Worm (Caenorhabditis elegans) whole organism, L4 larva: ENCODE results near the gene cup-15.

ENCODE experiments used
- R02D3.7 ChIP-seq: fragments of 150-350 bp; sonication (generic microtip); optimal IDR thresholded peaks from 3 replicates; lab custom pipeline; 2014; ENCODE audit warnings: missing biosample characterization, missing genetic modification characterization
- ZK337.2 ChIP-seq: fragments of 200-800 bp; sonication (Bioruptor generic); IDR thresholded peaks from 2 replicates; pipeline ENCODE4 v1.3.6; 2022; ENCODE audit warnings: missing genetic modification reagents, missing genetic modification characterization, missing compliant biosample characterization
- ama-1 ChIP-seq: fragments of 150-350 bp; optimal IDR thresholded peaks from 2 replicates; lab custom pipeline; 2014; ENCODE audit warnings: inconsistent platforms, mixed read lengths
- ceh-82 ChIP-seq: sonication (generic microtip); optimal IDR thresholded peaks from 2 replicates; lab custom pipeline; 2017; ENCODE audit warnings: missing biosample characterization, missing genetic modification characterization
- fos-1 ChIP-seq: fragments of 150-350 bp; optimal IDR thresholded peaks from 2 replicates; lab custom pipeline; 2014; ENCODE audit warnings: missing biosample characterization, missing genetic modification characterization

DNA sequence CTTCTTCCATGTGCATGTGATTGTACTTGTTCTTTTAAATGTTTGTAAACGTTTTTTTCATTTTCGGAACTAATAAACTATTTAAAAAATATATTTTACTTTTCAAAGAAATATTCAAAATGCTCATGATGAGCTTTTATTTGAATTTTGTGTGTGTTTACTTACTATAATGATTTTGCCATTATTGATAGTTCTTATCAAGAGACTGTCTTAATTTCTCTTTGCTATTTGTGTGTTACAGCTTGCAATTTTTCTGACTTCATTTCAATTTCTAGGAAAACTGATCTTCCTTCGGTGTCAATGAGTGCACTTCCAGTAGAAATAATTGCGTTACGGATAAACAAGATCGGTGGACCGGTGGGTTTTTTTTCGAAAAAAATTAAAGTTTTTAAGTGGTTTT lies 22.0 kb downstream of the cup-15 start, which contains the start of gene C06C3.12:
- TF ChIP-seq R02D3.7 = no peak
- TF ChIP-seq fos-1 (tag; lab: Kevin White, UChicago) = no peak
- no peak for TF ChIP-seq ceh-82 (tag; lab: Kevin White, UChicago)
- TF ChIP-seq ama-1 (lab: Kevin White, UChicago) = no peak
- TF ChIP-seq ZK337.2 (GFP tag; lab: Robert Waterston, UW) = no peak
